Worm (Caenorhabditis elegans) whole organism, L3 larva: ENCODE measurements around the gene F20H11.1.
A peak's percentile ranks its signal among the peaks of the same experiment; 100 is the strongest.

Experiments
- R02D3.7 ChIP-seq: fragments of 150-350 bp; optimal IDR thresholded peaks from 2 replicates; lab custom pipeline; 2014; ENCODE audit warnings: missing biosample characterization, missing genetic modification characterization
- ZK546.5 ChIP-seq: sonication (generic microtip); optimal IDR thresholded peaks from 2 replicates; lab custom pipeline; 2017; ENCODE audit warnings: missing biosample characterization, missing genetic modification characterization
- aly-2 ChIP-seq: fragments of 150-350 bp; optimal IDR thresholded peaks from 2 replicates; lab custom pipeline; 2014; ENCODE audit warnings: missing biosample characterization, missing genetic modification characterization
- ama-1 ChIP-seq: fragments of 150-350 bp; optimal IDR thresholded peaks from 2 replicates; lab custom pipeline; 2018
- ceh-16 ChIP-seq: sonication (generic microtip); optimal IDR thresholded peaks from 2 replicates; lab custom pipeline; 2017; ENCODE audit warnings: missing biosample characterization, missing genetic modification characterization
- ceh-28 ChIP-seq: fragments of 150-350 bp; optimal IDR thresholded peaks from 2 replicates; lab custom pipeline; 2014; ENCODE audit warnings: missing biosample characterization, missing genetic modification reagents, missing genetic modification characterization
- ceh-82 ChIP-seq: fragments of 150-350 bp; optimal IDR thresholded peaks from 2 replicates; lab custom pipeline; 2014; ENCODE audit warnings: missing biosample characterization, missing genetic modification characterization
- ceh-9 ChIP-seq: sonication (generic microtip); optimal IDR thresholded peaks from 2 replicates; lab custom pipeline; 2018; ENCODE audit warnings: missing biosample characterization, missing genetic modification characterization
- daf-12 ChIP-seq: fragments of 150-350 bp; optimal IDR thresholded peaks from 2 replicates; lab custom pipeline; 2014; ENCODE audit warnings: missing biosample characterization, missing genetic modification reagents, missing genetic modification characterization
- egl-5 ChIP-seq: fragments of 150-350 bp; optimal IDR thresholded peaks from 2 replicates; lab custom pipeline; 2017; ENCODE audit warnings: missing biosample characterization, missing genetic modification reagents, missing genetic modification characterization, inconsistent platforms
- elt-1 ChIP-seq: fragments of 150-350 bp; optimal IDR thresholded peaks from 2 replicates; lab custom pipeline; 2014; ENCODE audit warnings: missing biosample characterization, missing genetic modification characterization
- elt-2 ChIP-seq: sonication (generic microtip); optimal IDR thresholded peaks from 2 replicates; lab custom pipeline; 2016; ENCODE audit warnings: missing genetic modification reagents, mild to moderate bottlenecking, missing genetic modification characterization, missing compliant biosample characterization
- fkh-10 ChIP-seq: sonication (generic microtip); optimal IDR thresholded peaks from 2 replicates; lab custom pipeline; 2017; ENCODE audit warnings: missing biosample characterization, missing genetic modification reagents, missing genetic modification characterization
- fkh-2 ChIP-seq: fragments of 150-350 bp; optimal IDR thresholded peaks from 2 replicates; lab custom pipeline; 2014; ENCODE audit warnings: missing biosample characterization, missing genetic modification reagents, missing genetic modification characterization
- fos-1 ChIP-seq: fragments of 150-350 bp; optimal IDR thresholded peaks from 2 replicates; lab custom pipeline; 2014; ENCODE audit warnings: missing biosample characterization, missing genetic modification characterization
- jun-1 ChIP-seq: fragments of 150-350 bp; optimal IDR thresholded peaks from 2 replicates; lab custom pipeline; 2014; ENCODE audit warnings: missing biosample characterization, missing genetic modification reagents, missing genetic modification characterization
- lin-15B ChIP-seq: fragments of 150-350 bp; optimal IDR thresholded peaks from 2 replicates; lab custom pipeline; 2014; ENCODE audit warnings: missing biosample characterization, missing genetic modification characterization
- lin-39 ChIP-seq: fragments of 150-350 bp; optimal IDR thresholded peaks from 2 replicates; lab custom pipeline; 2018; ENCODE audit warnings: missing biosample characterization, missing genetic modification reagents, missing genetic modification characterization
- lsy-12 ChIP-seq: sonication (generic microtip); optimal IDR thresholded peaks from 2 replicates; lab custom pipeline; 2016; ENCODE audit warnings: mild to moderate bottlenecking, missing genetic modification characterization, missing compliant biosample characterization
- mdl-1 ChIP-seq: fragments of 150-350 bp; optimal IDR thresholded peaks from 2 replicates; lab custom pipeline; 2014; ENCODE audit warnings: missing biosample characterization, missing genetic modification characterization
- mml-1 ChIP-seq: fragments of 150-350 bp; sonication (generic microtip); optimal IDR thresholded peaks from 3 replicates; lab custom pipeline; 2014; ENCODE audit warnings: missing biosample characterization, missing genetic modification characterization
- nfya-1 ChIP-seq: sonication (generic microtip); optimal IDR thresholded peaks from 2 replicates; lab custom pipeline; 2017; ENCODE audit warnings: missing genetic modification characterization, mild to moderate bottlenecking, missing compliant biosample characterization, antibody characterized with exemption, moderate library complexity; ENCODE audit not compliant: insufficient read depth
- nhr-11 ChIP-seq: fragments of 150-350 bp; optimal IDR thresholded peaks from 2 replicates; lab custom pipeline; 2014; ENCODE audit warnings: missing biosample characterization, missing genetic modification characterization
- nhr-23 ChIP-seq: fragments of 150-350 bp; optimal IDR thresholded peaks from 2 replicates; lab custom pipeline; 2014; ENCODE audit warnings: missing biosample characterization, missing genetic modification reagents, missing genetic modification characterization
- nhr-237 ChIP-seq: fragments of 150-350 bp; optimal IDR thresholded peaks from 2 replicates; lab custom pipeline; 2014; ENCODE audit warnings: missing biosample characterization, missing genetic modification characterization
- nhr-25 ChIP-seq: sonication (generic microtip); optimal IDR thresholded peaks from 2 replicates; lab custom pipeline; 2017; ENCODE audit warnings: missing biosample characterization, missing genetic modification characterization
- nhr-28 ChIP-seq: fragments of 150-350 bp; optimal IDR thresholded peaks from 2 replicates; lab custom pipeline; 2014; ENCODE audit warnings: missing biosample characterization, missing genetic modification characterization
- nhr-43 ChIP-seq: sonication (generic microtip); optimal IDR thresholded peaks from 2 replicates; lab custom pipeline; 2016; ENCODE audit warnings: mild to moderate bottlenecking, missing genetic modification characterization, missing compliant biosample characterization; ENCODE audit not compliant: poor library complexity, severe bottlenecking
- nhr-67 ChIP-seq: fragments of 150-350 bp; optimal IDR thresholded peaks from 2 replicates; lab custom pipeline; 2014; ENCODE audit warnings: missing biosample characterization, missing genetic modification characterization
- nhr-76 ChIP-seq: fragments of 150-350 bp; sonication (generic microtip); optimal IDR thresholded peaks from 5 replicates; lab custom pipeline; 2014; ENCODE audit warnings: missing biosample characterization, missing genetic modification characterization
- pqm-1 ChIP-seq: fragments of 150-350 bp; optimal IDR thresholded peaks from 2 replicates; lab custom pipeline; 2017; ENCODE audit warnings: missing biosample characterization, missing genetic modification characterization, inconsistent platforms
- skn-1 ChIP-seq: fragments of 150-350 bp; optimal IDR thresholded peaks from 2 replicates; lab custom pipeline; 2014; ENCODE audit warnings: missing biosample characterization, missing genetic modification characterization
- snpc-4 ChIP-seq: fragments of 150-350 bp; optimal IDR thresholded peaks from 2 replicates; lab custom pipeline; 2014; ENCODE audit warnings: missing biosample characterization, missing genetic modification characterization
- unc-39 ChIP-seq: sonication (generic microtip); optimal IDR thresholded peaks from 4 replicates; lab custom pipeline; 2017; ENCODE audit warnings: missing biosample characterization, missing genetic modification characterization
- unc-62 ChIP-seq: fragments of 150-350 bp; sonication (generic microtip); optimal IDR thresholded peaks from 4 replicates; lab custom pipeline; 2014; ENCODE audit warnings: missing biosample characterization, missing genetic modification reagents, missing genetic modification characterization
- ztf-11 ChIP-seq: fragments of 150-350 bp; optimal IDR thresholded peaks from 2 replicates; lab custom pipeline; 2014; ENCODE audit warnings: missing biosample characterization, missing genetic modification characterization
- ztf-4 ChIP-seq: fragments of 150-350 bp; optimal IDR thresholded peaks from 2 replicates; lab custom pipeline; 2014; ENCODE audit warnings: missing biosample characterization, missing genetic modification characterization

The F20H11.1 gene

ce11 chrIII:6605442-6605992 lies 13.5 kb upstream of the F20H11.1 start:
- TF ChIP-seq pqm-1 (tag; lab: Kevin White, UChicago): no peak
- TF ChIP-seq nhr-23 (tag; lab: Kevin White, UChicago): peak; percentile 16
- no peak for TF ChIP-seq nhr-237
- TF ChIP-seq ceh-28 (tag; lab: Kevin White, UChicago): no peak
- peak; percentile 71 for TF ChIP-seq elt-1 (tag; lab: Kevin White, UChicago)
- TF ChIP-seq nhr-25 (tag; lab: Kevin White, UChicago): no peak

ce11 chrIII:6604317-6604716 lies 12.3 kb upstream of the F20H11.1 start:
- no peak for TF ChIP-seq elt-1 (tag; lab: Kevin White, UChicago)
- no peak for TF ChIP-seq lin-15B (tag; lab: Kevin White, UChicago)
- TF ChIP-seq aly-2: no peak
- TF ChIP-seq ceh-16 (tag; lab: Kevin White, UChicago): no peak
- TF ChIP-seq pqm-1 (tag; lab: Kevin White, UChicago): peak; percentile 44
- TF ChIP-seq nhr-11 (tag; lab: Kevin White, UChicago): no peak
- TF ChIP-seq nhr-237: no peak
- TF ChIP-seq nfya-1 (tag; lab: Kevin White, UChicago): peak; percentile 23
- no peak for TF ChIP-seq fkh-10
- no peak for TF ChIP-seq egl-5
- peak; percentile 56 for TF ChIP-seq elt-2 (tag; lab: Kevin White, UChicago)
- no peak for TF ChIP-seq skn-1 (tag; lab: Kevin White, UChicago)
- TF ChIP-seq ama-1 (lab: Kevin White, UChicago): peak; percentile 51
- TF ChIP-seq unc-62 (GFP tag; lab: Kevin White, UChicago): no peak
- TF ChIP-seq snpc-4: no peak
- no peak for TF ChIP-seq ceh-82 (tag; lab: Kevin White, UChicago)

- no peak for TF ChIP-seq nhr-43
- no peak for TF ChIP-seq lin-15B (tag; lab: Kevin White, UChicago)
Measured at ce11 chrIII:6603185-6603584, 11.2 kb upstream of the F20H11.1 start.

ce11 chrIII:6601073-6601472 lies 9.1 kb upstream of the F20H11.1 start, which contains the start of gene let-765:
Gene let-765 (minus strand): TSS chrIII:6601173.
- TF ChIP-seq elt-2 (tag; lab: Kevin White, UChicago) (no peak), nhr-25 (tag; lab: Kevin White, UChicago) (peak; percentile 33), mdl-1 (no peak), nhr-76 (tag; lab: Kevin White, UChicago) (no peak), ztf-11 (no peak)

- no peak for TF ChIP-seq egl-5
- TF ChIP-seq fkh-2: no peak
- TF ChIP-seq elt-2 (tag; lab: Kevin White, UChicago): no peak
Measured at ce11 chrIII:6594069-6594468, 2.1 kb upstream of the F20H11.1 start.

ce11 chrIII:6589499-6589898 lies 2.5 kb downstream of the F20H11.1 start:
- no peak for TF ChIP-seq ceh-9 (tag; lab: Kevin White, UChicago)

- no peak for TF ChIP-seq daf-12 (tag; lab: Kevin White, UChicago)
- no peak for TF ChIP-seq jun-1 (tag; lab: Kevin White, UChicago)
- no peak for TF ChIP-seq mml-1
- TF ChIP-seq nhr-28 (tag; lab: Kevin White, UChicago): no peak
- TF ChIP-seq unc-39 (tag; lab: Kevin White, UChicago): no peak
- TF ChIP-seq lin-15B (tag; lab: Kevin White, UChicago): no peak
- TF ChIP-seq lin-39 (tag; lab: Kevin White, UChicago): no peak
- no peak for TF ChIP-seq nhr-43
- no peak for TF ChIP-seq nhr-67 (tag; lab: Kevin White, UChicago)
- no peak for TF ChIP-seq ZK546.5 (tag; lab: Kevin White, UChicago)
- TF ChIP-seq lsy-12 (tag; lab: Kevin White, UChicago): no peak
- no peak for TF ChIP-seq fos-1 (tag; lab: Kevin White, UChicago)
- no peak for TF ChIP-seq aly-2
- no peak for TF ChIP-seq ztf-4 (tag; lab: Kevin White, UChicago)
- no peak for TF ChIP-seq egl-5
- no peak for TF ChIP-seq snpc-4
- no peak for TF ChIP-seq ceh-28 (tag; lab: Kevin White, UChicago)
- TF ChIP-seq nhr-11 (tag; lab: Kevin White, UChicago): no peak
- no peak for TF ChIP-seq R02D3.7 (tag; lab: Kevin White, UChicago)
- no peak for TF ChIP-seq nhr-25 (tag; lab: Kevin White, UChicago)
- TF ChIP-seq, all 47 proteins: peak for 0
Measured at ce11 chrIII:6587564-6587963, 4.4 kb downstream of the F20H11.1 start, which contains the start of gene ddo-3. Gene ddo-3 (plus strand): TSS chrIII:6587864.
